Worm (Caenorhabditis elegans): Measurements from ENCODE around the gene clec-182.

- no peak for TF ChIP-seq dmd-4 (tag; optimal IDR thresholded peaks at IDR 0.05; ENCODE audit: borderline replicate concordance)
- no peak for TF ChIP-seq ceh-30 (tag; optimal IDR thresholded peaks at IDR 0.05)
- TF ChIP-seq zip-5 (tag; optimal IDR thresholded peaks at IDR 0.05), result no peak
These were observed 9.2 kb upstream of the clec-182 start for ce11 chrIV:8807327-8807726.
